Worm (Caenorhabditis elegans) whole organism, midembryonic: ENCODE results near the gene ima-1.

Experiments used
- T22C8.4 ChIP-seq: fragments of 200-800 bp; sonication (Bioruptor generic); IDR thresholded peaks from 2 replicates; pipeline ENCODE4 v1.3.6; 2022; ENCODE audit warnings: missing genetic modification characterization, missing compliant biosample characterization
- cog-1 ChIP-seq: sonication (generic microtip); optimal IDR thresholded peaks from 2 replicates; lab custom pipeline; 2016; ENCODE audit warnings: missing genetic modification characterization, missing compliant biosample characterization
- flt-1 ChIP-seq: fragments of 200-800 bp; sonication (Bioruptor generic); IDR thresholded peaks from 2 replicates; pipeline ENCODE4 v1.3.6; 2022; ENCODE audit warnings: missing genetic modification characterization, missing compliant biosample characterization
- klf-2 ChIP-seq: fragments of 200-800 bp; sonication (Bioruptor generic); conservative IDR thresholded peaks from 2 replicates; pipeline ENCODE4 v1.3.6; 2022; ENCODE audit warnings: missing genetic modification reagents, missing genetic modification characterization, missing compliant biosample characterization
- med-1 ChIP-seq: sonication (generic microtip); optimal IDR thresholded peaks from 2 replicates; lab custom pipeline; 2017; ENCODE audit warnings: missing genetic modification characterization, mild to moderate bottlenecking, missing compliant biosample characterization, antibody characterized with exemption, missing genetic modification reagents; ENCODE audit not compliant: insufficient read depth
- ref-1 ChIP-seq: fragments of 200-800 bp; sonication (Bioruptor generic); conservative IDR thresholded peaks from 2 replicates; pipeline ENCODE4 v1.3.6; 2022; ENCODE audit warnings: missing genetic modification reagents, missing genetic modification characterization, missing compliant biosample characterization
- tab-1 ChIP-seq: fragments of 200-800 bp; sonication (Bioruptor generic); IDR thresholded peaks from 2 replicates; pipeline ENCODE4 v1.3.6; 2022; ENCODE audit warnings: missing genetic modification characterization, missing compliant biosample characterization
- ztf-23 ChIP-seq: fragments of 200-800 bp; sonication (Bioruptor generic); IDR thresholded peaks from 2 replicates; pipeline ENCODE4 v1.3.6; 2022; ENCODE audit warnings: missing genetic modification reagents, missing genetic modification characterization, missing compliant biosample characterization
- ztf-29 ChIP-seq: fragments of 200-800 bp; sonication (Bioruptor generic); IDR thresholded peaks from 2 replicates; pipeline ENCODE4 v1.3.6; 2022; ENCODE audit warnings: missing genetic modification reagents, missing genetic modification characterization, missing compliant biosample characterization

ima-1 gene

DNA sequence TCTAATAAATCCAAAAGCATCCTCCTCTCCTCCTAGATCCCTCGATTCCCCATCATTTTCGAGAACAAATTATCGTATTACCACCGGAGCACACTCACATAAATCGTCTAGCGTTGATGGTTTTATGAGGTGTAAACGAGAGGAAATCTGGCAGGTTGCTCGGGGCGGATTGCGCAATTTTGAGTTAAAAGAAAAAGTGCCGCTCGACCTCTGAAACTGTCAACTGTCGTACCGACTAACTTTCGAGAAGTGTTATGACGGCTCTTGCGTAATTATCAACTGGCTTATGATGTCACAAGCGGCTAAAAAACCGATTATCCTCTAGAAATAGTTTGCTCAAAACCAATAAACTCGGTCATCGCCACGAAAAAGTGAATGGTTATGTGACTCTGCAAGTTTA is 33.0 kb upstream of the ima-1 start:
- TF ChIP-seq ref-1 (GFP tag; lab: Robert Waterston, UW) = no peak
- no peak for TF ChIP-seq ztf-29 (GFP tag; lab: Robert Waterston, UW)
- no peak for TF ChIP-seq med-1 (GFP tag; lab: Kevin White, UChicago)
- no peak for TF ChIP-seq T22C8.4 (GFP tag; lab: Robert Waterston, UW)
- TF ChIP-seq klf-2 (GFP tag; lab: Robert Waterston, UW) = no peak
- no peak for TF ChIP-seq tab-1 (GFP tag; lab: Robert Waterston, UW)

ce11 chrV:11209452-11210188 is 29.9 kb upstream of the ima-1 start:
- TF ChIP-seq ref-1 (GFP tag; lab: Robert Waterston, UW) = no peak
- TF ChIP-seq tab-1 (GFP tag; lab: Robert Waterston, UW) = no peak
- no peak for TF ChIP-seq cog-1 (tag; lab: Kevin White, UChicago)
- no peak for TF ChIP-seq med-1 (GFP tag; lab: Kevin White, UChicago)
- no peak for TF ChIP-seq flt-1 (GFP tag; lab: Robert Waterston, UW)
- no peak for TF ChIP-seq klf-2 (GFP tag; lab: Robert Waterston, UW)
- no peak for TF ChIP-seq ztf-29 (GFP tag; lab: Robert Waterston, UW)
- TF ChIP-seq ztf-23 (GFP tag; lab: Robert Waterston, UW) = no peak
- no peak for TF ChIP-seq T22C8.4 (GFP tag; lab: Robert Waterston, UW)

ce11 chrV:11211323-11211722 is 28.2 kb upstream of the ima-1 start:
- no peak for TF ChIP-seq flt-1 (GFP tag; lab: Robert Waterston, UW)
- no peak for TF ChIP-seq T22C8.4 (GFP tag; lab: Robert Waterston, UW)
- TF ChIP-seq tab-1 (GFP tag; lab: Robert Waterston, UW) = no peak
- TF ChIP-seq klf-2 (GFP tag; lab: Robert Waterston, UW) = no peak
- TF ChIP-seq med-1 (GFP tag; lab: Kevin White, UChicago) = no peak
- no peak for TF ChIP-seq ref-1 (GFP tag; lab: Robert Waterston, UW)
- no peak for TF ChIP-seq ztf-23 (GFP tag; lab: Robert Waterston, UW)
- TF ChIP-seq cog-1 (tag; lab: Kevin White, UChicago) = no peak
- no peak for TF ChIP-seq ztf-29 (GFP tag; lab: Robert Waterston, UW)

ce11 chrV:11214569-11214968 is 24.9 kb upstream of the ima-1 start:
- no peak for TF ChIP-seq ztf-23 (GFP tag; lab: Robert Waterston, UW)
- TF ChIP-seq T22C8.4 (GFP tag; lab: Robert Waterston, UW) = no peak
- no peak for TF ChIP-seq cog-1 (tag; lab: Kevin White, UChicago)
- no peak for TF ChIP-seq ztf-29 (GFP tag; lab: Robert Waterston, UW)
- no peak for TF ChIP-seq med-1 (GFP tag; lab: Kevin White, UChicago)
- no peak for TF ChIP-seq flt-1 (GFP tag; lab: Robert Waterston, UW)
- no peak for TF ChIP-seq ref-1 (GFP tag; lab: Robert Waterston, UW)
- no peak for TF ChIP-seq tab-1 (GFP tag; lab: Robert Waterston, UW)
- no peak for TF ChIP-seq klf-2 (GFP tag; lab: Robert Waterston, UW)

ce11 chrV:11216137-11216536 is 23.3 kb upstream of the ima-1 start:
- TF ChIP-seq ztf-23 (GFP tag; lab: Robert Waterston, UW) = no peak
- TF ChIP-seq ref-1 (GFP tag; lab: Robert Waterston, UW) = no peak
- TF ChIP-seq cog-1 (tag; lab: Kevin White, UChicago) = no peak
- TF ChIP-seq T22C8.4 (GFP tag; lab: Robert Waterston, UW) = no peak
- no peak for TF ChIP-seq ztf-29 (GFP tag; lab: Robert Waterston, UW)
- no peak for TF ChIP-seq tab-1 (GFP tag; lab: Robert Waterston, UW)
- TF ChIP-seq flt-1 (GFP tag; lab: Robert Waterston, UW) = no peak
- no peak for TF ChIP-seq klf-2 (GFP tag; lab: Robert Waterston, UW)

ce11 chrV:11217394-11217793 is 22.1 kb upstream of the ima-1 start, which contains the start of gene cyp-29A2:
Gene cyp-29A2 (plus strand): TSS chrV:11217583.
- TF ChIP-seq med-1 (GFP tag; lab: Kevin White, UChicago) (no peak), T22C8.4 (GFP tag; lab: Robert Waterston, UW) (no peak), klf-2 (GFP tag; lab: Robert Waterston, UW) (no peak), ztf-23 (GFP tag; lab: Robert Waterston, UW) (no peak), cog-1 (tag; lab: Kevin White, UChicago) (no peak), tab-1 (GFP tag; lab: Robert Waterston, UW) (no peak), flt-1 (GFP tag; lab: Robert Waterston, UW) (no peak)

ce11 chrV:11220415-11220814 is 19.1 kb upstream of the ima-1 start:
- TF ChIP-seq flt-1 (GFP tag; lab: Robert Waterston, UW) (no peak), ztf-29 (GFP tag; lab: Robert Waterston, UW) (no peak), T22C8.4 (GFP tag; lab: Robert Waterston, UW) (no peak), cog-1 (tag; lab: Kevin White, UChicago) (no peak), klf-2 (GFP tag; lab: Robert Waterston, UW) (no peak), ztf-23 (GFP tag; lab: Robert Waterston, UW) (no peak), med-1 (GFP tag; lab: Kevin White, UChicago) (no peak), ref-1 (GFP tag; lab: Robert Waterston, UW) (no peak), tab-1 (GFP tag; lab: Robert Waterston, UW) (no peak)

ce11 chrV:11220936-11221335 is 18.5 kb upstream of the ima-1 start, which contains the start of gene T19B10.2:
Gene T19B10.2 (plus strand): TSS chrV:11221302.
- TF ChIP-seq klf-2 (GFP tag; lab: Robert Waterston, UW) (no peak), ztf-23 (GFP tag; lab: Robert Waterston, UW) (no peak), cog-1 (tag; lab: Kevin White, UChicago) (no peak), T22C8.4 (GFP tag; lab: Robert Waterston, UW) (no peak), tab-1 (GFP tag; lab: Robert Waterston, UW) (no peak)

DNA sequence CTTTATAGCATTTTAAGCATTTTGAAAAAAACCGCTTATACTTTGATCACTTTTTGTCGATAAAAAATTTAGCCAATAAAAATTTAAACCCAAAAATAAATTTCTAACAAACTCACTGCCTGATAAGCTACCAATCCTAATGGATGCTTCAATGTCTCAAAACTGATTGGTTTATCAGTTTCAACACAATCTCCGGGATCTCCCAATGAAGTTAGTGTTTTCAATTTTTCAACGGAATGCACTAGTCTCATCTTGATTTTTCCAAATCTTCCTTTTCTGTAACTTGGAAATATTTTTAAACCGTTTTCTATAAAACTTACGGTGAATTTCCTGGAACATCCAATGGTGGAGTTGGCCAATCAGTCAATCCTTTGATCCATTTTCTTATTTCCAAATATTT is 15.8 kb upstream of the ima-1 start:
- no peak for TF ChIP-seq klf-2 (GFP tag; lab: Robert Waterston, UW)
- no peak for TF ChIP-seq ztf-29 (GFP tag; lab: Robert Waterston, UW)
- TF ChIP-seq cog-1 (tag; lab: Kevin White, UChicago) = no peak
- TF ChIP-seq ztf-23 (GFP tag; lab: Robert Waterston, UW) = no peak
- no peak for TF ChIP-seq ref-1 (GFP tag; lab: Robert Waterston, UW)
- TF ChIP-seq tab-1 (GFP tag; lab: Robert Waterston, UW) = no peak
- no peak for TF ChIP-seq T22C8.4 (GFP tag; lab: Robert Waterston, UW)
- no peak for TF ChIP-seq flt-1 (GFP tag; lab: Robert Waterston, UW)
- TF ChIP-seq med-1 (GFP tag; lab: Kevin White, UChicago) = no peak
